Fruit fly (Drosophila melanogaster): ENCODE data around the gene colt.

The colt gene

dm6 chr2L:2759654-2760053, 10.2 kb downstream of the colt start, which contains the start of the genes HemK2, Snapin and Tnpo-SR (continued):
- peak; percentile 87 for TF ChIP-seq mld (GFP tag; IDR thresholded peaks at IDR 0.05; ENCODE audit: partially characterized antibody)
- peak; percentile 85 for TF ChIP-seq Optix (GFP tag; IDR thresholded peaks at IDR 0.05)
- peak; percentile 97 for TF ChIP-seq CG34224 (GFP tag; IDR thresholded peaks at IDR 0.05; ENCODE audit: partially characterized antibody)
- TF ChIP-seq ro (GFP tag; IDR thresholded peaks at IDR 0.05): peak; percentile 60
- peak; percentile 89 for TF ChIP-seq CG14050 (GFP tag; IDR thresholded peaks at IDR 0.05)
- peak; percentile 88 for TF ChIP-seq gsb (GFP tag; IDR thresholded peaks at IDR 0.05)
- TF ChIP-seq trh (GFP tag; optimal IDR thresholded peaks at IDR 0.05): peak; percentile 74
- peak; percentile 77 for TF ChIP-seq nau (GFP tag; optimal IDR thresholded peaks at IDR 0.05)
- peak; percentile 92 for TF ChIP-seq Sox102F (GFP tag; optimal IDR thresholded peaks at IDR 0.05)
- TF ChIP-seq CG7372 (GFP tag; IDR thresholded peaks at IDR 0.05): peak; percentile 94
- peak; percentile 72 for TF ChIP-seq E2f2 (GFP tag; IDR thresholded peaks at IDR 0.05)
- peak; percentile 67 for TF ChIP-seq CG10431 (GFP tag; optimal IDR thresholded peaks at IDR 0.05)
- TF ChIP-seq Rx (GFP tag; IDR thresholded peaks at IDR 0.05): peak; percentile 85
- TF ChIP-seq sna (GFP tag; IDR thresholded peaks at IDR 0.05; ENCODE audit: partially characterized antibody): peak; percentile 98
- TF ChIP-seq Dbx (GFP tag; IDR thresholded peaks at IDR 0.05): peak; percentile 95
- TF ChIP-seq dan (GFP tag; IDR thresholded peaks at IDR 0.05): no peak; the same call in 1 of the 2 replicates
- TF ChIP-seq jing (GFP tag; optimal IDR thresholded peaks at IDR 0.05): no peak
- TF ChIP-seq crc (GFP tag; optimal IDR thresholded peaks at IDR 0.05): peak; percentile 63
- peak; percentile 86 for TF ChIP-seq gcm (GFP tag; optimal IDR thresholded peaks at IDR 0.05)
- no peak for TF ChIP-seq CkIIα-i1 (GFP tag; IDR thresholded peaks at IDR 0.05)
- peak; percentile 60; the same call in 1 of the 3 replicates for TF ChIP-seq z (GFP tag; IDR thresholded peaks at IDR 0.05)
- peak; percentile 94 for TF ChIP-seq CG17829 (tag; optimal IDR thresholded peaks at IDR 0.05)
- TF ChIP-seq crp (GFP tag; optimal IDR thresholded peaks at IDR 0.05): peak in 1 of 2 experiments; percentile 63
- peak; percentile 94 for TF ChIP-seq CG6272 (GFP tag; IDR thresholded peaks at IDR 0.05)
- TF ChIP-seq Doc2 (GFP tag; IDR thresholded peaks at IDR 0.05): no peak; the same call in 1 of the 2 replicates
- TF ChIP-seq cas (GFP tag; IDR thresholded peaks at IDR 0.05): peak; percentile 78
- TF ChIP-seq Gug (GFP tag; IDR thresholded peaks at IDR 0.05): peak; percentile 90
- peak; percentile 91 for TF ChIP-seq gro (GFP tag; optimal IDR thresholded peaks at IDR 0.05)
- TF ChIP-seq slbo (GFP tag; IDR thresholded peaks at IDR 0.05): peak; percentile 96
- TF ChIP-seq CG11085 (GFP tag; IDR thresholded peaks at IDR 0.05): peak; percentile 87
- peak; percentile 93 for TF ChIP-seq lbe (GFP tag; optimal IDR thresholded peaks at IDR 0.05)
- peak; percentile 80 for TF ChIP-seq D19A (tag; optimal IDR thresholded peaks at IDR 0.05)
- peak; percentile 80 for TF ChIP-seq Oli (tag; optimal IDR thresholded peaks at IDR 0.05)
- peak; percentile 34 for TF ChIP-seq CG15073 (GFP tag; optimal IDR thresholded peaks at IDR 0.05)
- peak; percentile 90 for TF ChIP-seq Taf1 (GFP tag; IDR thresholded peaks at IDR 0.05)
- peak; percentile 79; the same call in 1 of the 2 replicates for TF ChIP-seq nerfin-2 (GFP tag; IDR thresholded peaks at IDR 0.05; ENCODE audit: partially characterized antibody)
- TF ChIP-seq sens (GFP tag): peak; percentile 96
- peak; percentile 90 for TF ChIP-seq dmrt11E (tag; optimal IDR thresholded peaks at IDR 0.05)
- no peak for TF ChIP-seq HLHmδ (GFP tag; optimal IDR thresholded peaks at IDR 0.05)
- TF ChIP-seq CG31441 (GFP tag; IDR thresholded peaks at IDR 0.05): peak; percentile 94
- TF ChIP-seq CG34422 (GFP tag; IDR thresholded peaks at IDR 0.05): peak; percentile 96
- TF ChIP-seq unc-4 (GFP tag; IDR thresholded peaks at IDR 0.05; ENCODE audit: partially characterized antibody): peak; percentile 99
- peak; percentile 93 for TF ChIP-seq CG13775 (GFP tag; optimal IDR thresholded peaks at IDR 0.05)
- TF ChIP-seq da (GFP tag; optimal IDR thresholded peaks at IDR 0.05): peak; percentile 55
- peak; percentile 81 for TF ChIP-seq ERR (GFP tag; optimal IDR thresholded peaks at IDR 0.05)
- TF ChIP-seq otp (GFP tag; IDR thresholded peaks at IDR 0.05): peak; percentile 86
- peak; percentile 54 for TF ChIP-seq emc (GFP tag; optimal IDR thresholded peaks at IDR 0.05)
- peak; percentile 80 for TF ChIP-seq Dref (GFP tag; IDR thresholded peaks at IDR 0.05)
- TF ChIP-seq CG30403 (GFP tag; optimal IDR thresholded peaks at IDR 0.05): peak; percentile 95
- TF ChIP-seq CG3726 (GFP tag; IDR thresholded peaks at IDR 0.05): peak; percentile 86; the same call in 2 of the 3 replicates
- peak; percentile 69 to 82 for TF ChIP-seq chif (GFP tag; optimal IDR thresholded peaks at IDR 0.05)
